Worm (Caenorhabditis elegans) whole organism, L1 larva: Measurements from ENCODE around the gene str-28.
"Not testable (repeated sequence)": the region's sequence is repeated elsewhere in the genome, so short reads cannot be mapped to it uniquely, and the experiment has no call there.

Experiments
- F16B12.6 ChIP-seq: fragments of 150-350 bp; optimal IDR thresholded peaks from 2 replicates; lab custom pipeline; 2014; ENCODE audit warnings: missing biosample characterization, missing genetic modification characterization
- ama-1 ChIP-seq: fragments of 150-350 bp; optimal IDR thresholded peaks from 2 replicates; lab custom pipeline; 2014
- blmp-1 ChIP-seq: fragments of 150-350 bp; optimal IDR thresholded peaks from 2 replicates; lab custom pipeline; 2014; ENCODE audit warnings: missing biosample characterization, missing genetic modification characterization
- dpl-1 ChIP-seq, 3 experiments: fragments of 150-350 bp in 2 of 3; sonication (generic microtip) in 1 of 3; optimal IDR thresholded peaks; 2 replicates each; lab custom pipeline; 2014 to 2017; ENCODE audit warnings: missing biosample characterization in 3 of 3, missing genetic modification characterization in 3 of 3, missing genetic modification reagents in 3 of 3
- lin-15B ChIP-seq: fragments of 150-350 bp; sonication (generic microtip); optimal IDR thresholded peaks from 3 replicates; lab custom pipeline; 2014; ENCODE audit warnings: missing biosample characterization, missing genetic modification characterization
- lin-39 ChIP-seq: fragments of 150-350 bp; optimal IDR thresholded peaks from 2 replicates; lab custom pipeline; 2014; ENCODE audit warnings: missing biosample characterization, missing genetic modification reagents, missing genetic modification characterization
- nhr-28 ChIP-seq: fragments of 150-350 bp; optimal IDR thresholded peaks from 2 replicates; lab custom pipeline; 2014; ENCODE audit warnings: missing biosample characterization, missing genetic modification characterization
- skn-1 ChIP-seq: fragments of 150-350 bp; optimal IDR thresholded peaks from 2 replicates; lab custom pipeline; 2014; ENCODE audit warnings: missing biosample characterization, missing genetic modification characterization
- tbx-2 ChIP-seq: sonication (generic microtip); optimal IDR thresholded peaks from 2 replicates; lab custom pipeline; 2016; ENCODE audit warnings: missing genetic modification characterization, missing compliant biosample characterization
- zip-4 ChIP-seq: fragments of 200-800 bp; sonication (Bioruptor generic); optimal IDR thresholded peaks from 2 replicates; lab custom pipeline; 2018; ENCODE audit warnings: mild to moderate bottlenecking, missing genetic modification characterization, moderate library complexity, missing compliant biosample characterization
- ztf-11 ChIP-seq, 2 experiments: sonication (generic microtip); optimal IDR thresholded peaks; 2 replicates each; lab custom pipeline; 2016 to 2017; ENCODE audit warnings: missing genetic modification characterization in 2 of 2, missing biosample characterization in 1 of 2, missing compliant biosample characterization in 1 of 2

ce11 chrV:7443480-7443879 lies 29.2 kb downstream of the str-28 start:
- not testable (repeated sequence) for TF ChIP-seq tbx-2; blmp-1 (tag; lab: Kevin White, UChicago); lin-15B (tag; lab: Kevin White, UChicago); lin-39; ztf-11 (tag; optimal IDR thresholded peaks at IDR 0.05; lab: Kevin White, UChicago); dpl-1 (GFP tag; optimal IDR thresholded peaks at IDR 0.05; lab: Kevin White, UChicago); ama-1 (lab: Kevin White, UChicago); zip-4 (GFP tag; lab: Kevin White, UChicago); F16B12.6 (tag; lab: Kevin White, UChicago); nhr-28 (tag; lab: Kevin White, UChicago); skn-1 (tag; lab: Kevin White, UChicago)
